Fruit fly (Drosophila melanogaster) whole organism, embryonic: ENCODE results near the gene CG42852.
A peak's percentile ranks its signal among the peaks of the same experiment; 100 is the strongest.

ENCODE experiments used
- Abd-B ChIP-seq: fragments of 200-800 bp; sonication (Bioruptor generic); optimal IDR thresholded peaks from 2 replicates; lab custom pipeline; 2018; ENCODE audit warnings: missing biosample characterization, mild to moderate bottlenecking, missing genetic modification characterization, moderate library complexity
- B-H1 ChIP-seq: fragments of 200-800 bp; sonication (Bioruptor generic); IDR thresholded peaks from 3 replicates; pipeline ENCODE4 v1.3.6; 2022; ENCODE audit warnings: missing biosample characterization, missing genetic modification characterization
- CG1024 ChIP-seq: fragments of 200-800 bp; sonication (Bioruptor generic); IDR thresholded peaks from 2 replicates; pipeline ENCODE4 v1.3.6; 2022; ENCODE audit warnings: missing biosample characterization, missing genetic modification characterization
- CG10654 ChIP-seq: fragments of 200-800 bp; sonication (Bioruptor generic); optimal IDR thresholded peaks from 2 replicates; lab custom pipeline; 2016; ENCODE audit warnings: missing biosample characterization, missing genetic modification characterization
- CG11456 ChIP-seq: fragments of 200-800 bp; sonication (Bioruptor generic); IDR thresholded peaks from 3 replicates; pipeline ENCODE4 v1.3.6; 2022; ENCODE audit warnings: missing biosample characterization, missing genetic modification characterization
- CG12104 ChIP-seq: fragments of 200-800 bp; sonication (Bioruptor generic); optimal IDR thresholded peaks from 3 replicates; lab custom pipeline; 2016; ENCODE audit warnings: missing biosample characterization, missing genetic modification characterization
- CG14860 ChIP-seq: fragments of 200-800 bp; sonication (Bioruptor generic); IDR thresholded peaks from 3 replicates; pipeline ENCODE4 v1.3.6; 2022; ENCODE audit warnings: missing biosample characterization, missing genetic modification characterization; ENCODE audit not compliant: partially characterized antibody
- CG17361 ChIP-seq: fragments of 200-800 bp; sonication (Bioruptor generic); IDR thresholded peaks from 3 replicates; pipeline ENCODE4 v1.3.6; 2022; ENCODE audit warnings: missing biosample characterization, missing genetic modification characterization
- CG17802 ChIP-seq: fragments of 200-800 bp; sonication (Bioruptor generic); optimal IDR thresholded peaks from 2 replicates; lab custom pipeline; 2018; ENCODE audit warnings: missing biosample characterization, mild to moderate bottlenecking, missing genetic modification characterization, moderate library complexity
- CG17912 ChIP-seq: fragments of 200-800 bp; sonication (Bioruptor generic); optimal IDR thresholded peaks from 2 replicates; lab custom pipeline; 2018; ENCODE audit warnings: missing biosample characterization, mild to moderate bottlenecking, missing genetic modification characterization
- CG30431 ChIP-seq: fragments of 200-800 bp; sonication (Bioruptor generic); optimal IDR thresholded peaks from 2 replicates; lab custom pipeline; 2017; ENCODE audit warnings: missing biosample characterization, missing genetic modification characterization
- CG31388 ChIP-seq: fragments of 200-800 bp; sonication (Bioruptor generic); optimal IDR thresholded peaks from 2 replicates; lab custom pipeline; 2016; ENCODE audit warnings: missing biosample characterization, missing genetic modification characterization
- CG3163 ChIP-seq: fragments of 200-800 bp; sonication (Bioruptor generic); optimal IDR thresholded peaks from 3 replicates; lab custom pipeline; 2016; ENCODE audit warnings: missing biosample characterization, missing genetic modification characterization
- CG4730 ChIP-seq: fragments of 200-800 bp; sonication (Bioruptor generic); IDR thresholded peaks from 2 replicates; pipeline ENCODE4 v1.3.6; 2022; ENCODE audit warnings: missing biosample characterization, missing genetic modification characterization
- CG4820 ChIP-seq: fragments of 200-800 bp; sonication (Bioruptor generic); optimal IDR thresholded peaks from 3 replicates; lab custom pipeline; 2016; ENCODE audit warnings: missing biosample characterization, missing genetic modification characterization
- CG6689 ChIP-seq: fragments of 200-800 bp; sonication (Bioruptor generic); IDR thresholded peaks from 2 replicates; pipeline ENCODE4 v1.3.6; 2022; ENCODE audit warnings: missing biosample characterization, missing genetic modification characterization
- CG7372 ChIP-seq: fragments of 200-800 bp; sonication (Bioruptor generic); IDR thresholded peaks from 2 replicates; pipeline ENCODE4 v1.3.6; 2022; ENCODE audit warnings: missing biosample characterization, missing genetic modification characterization
- CG7928 ChIP-seq: fragments of 200-800 bp; sonication (Bioruptor generic); optimal IDR thresholded peaks from 2 replicates; lab custom pipeline; 2017; ENCODE audit warnings: missing biosample characterization, mild to moderate bottlenecking, missing genetic modification characterization
- CG8388 ChIP-seq: fragments of 200-800 bp; sonication (Bioruptor generic); optimal IDR thresholded peaks from 2 replicates; lab custom pipeline; 2019; ENCODE audit warnings: missing biosample characterization, mild to moderate bottlenecking, missing genetic modification characterization, moderate library complexity
- CG8478 ChIP-seq: fragments of >200 bp; optimal IDR thresholded peaks from 2 replicates; lab custom pipeline; 2018
- CG8765 ChIP-seq: fragments of 200-800 bp; sonication (Bioruptor generic); IDR thresholded peaks from 2 replicates; pipeline ENCODE4 v1.3.6; 2022; ENCODE audit warnings: missing biosample characterization, missing genetic modification characterization
- E2f1 ChIP-seq: fragments of 200-800 bp; sonication (Bioruptor generic); IDR thresholded peaks from 2 replicates; pipeline ENCODE4 v1.3.6; 2022; ENCODE audit warnings: missing biosample characterization, missing genetic modification characterization
- Fer1 ChIP-seq: fragments of 200-800 bp; sonication (Bioruptor generic); optimal IDR thresholded peaks from 2 replicates; lab custom pipeline; 2017; ENCODE audit warnings: missing biosample characterization, mild to moderate bottlenecking, missing genetic modification characterization
- Fer3 ChIP-seq: fragments of 200-800 bp; sonication (Bioruptor generic); optimal IDR thresholded peaks from 2 replicates; lab custom pipeline; 2018; ENCODE audit warnings: missing biosample characterization, mild to moderate bottlenecking, missing genetic modification characterization, moderate library complexity
- HLH54F ChIP-seq: fragments of 200-800 bp; sonication (Bioruptor generic); optimal IDR thresholded peaks from 3 replicates; lab custom pipeline; 2016; ENCODE audit warnings: missing biosample characterization, missing genetic modification characterization
- HmgZ ChIP-seq: fragments of 200-800 bp; sonication (Bioruptor generic); optimal IDR thresholded peaks from 2 replicates; lab custom pipeline; 2018; ENCODE audit warnings: missing biosample characterization, mild to moderate bottlenecking, missing genetic modification characterization
- Mrtf ChIP-seq: fragments of 200-800 bp; sonication (Bioruptor generic); IDR thresholded peaks from 3 replicates; pipeline ENCODE4 v1.3.6; 2022; ENCODE audit warnings: missing biosample characterization, missing genetic modification characterization
- NK7.1 ChIP-seq: fragments of 200-800 bp; sonication (Bioruptor generic); optimal IDR thresholded peaks from 3 replicates; lab custom pipeline; 2016; ENCODE audit warnings: missing biosample characterization, missing genetic modification characterization
- Six4 ChIP-seq: fragments of 200-800 bp; sonication (Bioruptor generic); optimal IDR thresholded peaks from 2 replicates; lab custom pipeline; 2016; ENCODE audit warnings: missing biosample characterization, missing genetic modification characterization
- Sry-β ChIP-seq: fragments of 200-800 bp; sonication (Bioruptor generic); optimal IDR thresholded peaks from 2 replicates; lab custom pipeline; 2018; ENCODE audit warnings: missing biosample characterization, mild to moderate bottlenecking, missing genetic modification characterization, moderate library complexity
- Sry-δ ChIP-seq: fragments of 200-800 bp; sonication (Bioruptor generic); optimal IDR thresholded peaks from 2 replicates; lab custom pipeline; 2016; ENCODE audit warnings: missing biosample characterization, missing genetic modification characterization
- ap ChIP-seq: fragments of 200-800 bp; sonication (Bioruptor generic); IDR thresholded peaks from 2 replicates; pipeline ENCODE4 v1.3.6; 2022; ENCODE audit warnings: missing biosample characterization, missing genetic modification characterization
- bbx ChIP-seq: fragments of 200-800 bp; sonication (Bioruptor generic); IDR thresholded peaks from 2 replicates; pipeline ENCODE4 v1.3.6; 2022; ENCODE audit warnings: missing biosample characterization, missing genetic modification characterization; ENCODE audit not compliant: partially characterized antibody
- cas ChIP-seq: fragments of 200-800 bp; sonication (Bioruptor generic); IDR thresholded peaks from 2 replicates; pipeline ENCODE4 v1.3.6; 2022; ENCODE audit warnings: missing biosample characterization, missing genetic modification characterization
- crc ChIP-seq: fragments of 200-800 bp; sonication (Bioruptor generic); optimal IDR thresholded peaks from 2 replicates; lab custom pipeline; 2016; ENCODE audit warnings: missing biosample characterization, missing genetic modification characterization
- emc ChIP-seq: fragments of 200-800 bp; sonication (Bioruptor generic); optimal IDR thresholded peaks from 2 replicates; lab custom pipeline; 2016; ENCODE audit warnings: missing biosample characterization, missing genetic modification characterization
- gem ChIP-seq: fragments of 200-800 bp; sonication (Bioruptor generic); optimal IDR thresholded peaks from 2 replicates; lab custom pipeline; 2019; ENCODE audit warnings: missing biosample characterization, mild to moderate bottlenecking, missing genetic modification characterization, moderate library complexity
- hkb ChIP-seq, 2 experiments: fragments of 200-800 bp in 1 of 2; fragments of >200 bp in 1 of 2; sonication (Bioruptor generic) in 1 of 2; IDR thresholded peaks in 1 of 2; optimal IDR thresholded peaks in 1 of 2; 2 replicates each; pipeline versions ENCODE4 v1.3.6 to Lab custom; 2017 to 2022; ENCODE audit warnings: missing biosample characterization in 1 of 2, missing genetic modification characterization in 1 of 2
- hth ChIP-seq: fragments of >200 bp; optimal IDR thresholded peaks from 2 replicates; lab custom pipeline; 2017; ENCODE audit warnings: inconsistent platforms
- lola ChIP-seq, 3 experiments: fragments of >200 bp in 2 of 3; fragments of 200-800 bp in 1 of 3; sonication (Bioruptor generic) in 1 of 3; optimal IDR thresholded peaks; 2 replicates each; lab custom pipeline; 2017 to 2019; ENCODE audit warnings: missing biosample characterization in 3 of 3, missing genetic modification characterization in 3 of 3, mild to moderate bottlenecking in 1 of 3, moderate library complexity in 1 of 3
- nau ChIP-seq: fragments of 200-800 bp; sonication (Bioruptor generic); optimal IDR thresholded peaks from 3 replicates; lab custom pipeline; 2017; ENCODE audit warnings: missing biosample characterization, mild to moderate bottlenecking, missing genetic modification characterization, missing genetic modification reagents
- otp ChIP-seq: fragments of 200-800 bp; sonication (Bioruptor generic); IDR thresholded peaks from 3 replicates; pipeline ENCODE4, ENCODE4 v1.3.6; 2022; ENCODE audit warnings: missing biosample characterization, missing genetic modification characterization
- prd ChIP-seq, 3 experiments: fragments of >200 bp in 2 of 3; fragments of 200-800 bp in 1 of 3; sonication (Bioruptor generic) in 1 of 3; optimal IDR thresholded peaks in 2 of 3; IDR thresholded peaks in 1 of 3; 2 replicates in 2 of 3; 3 replicates in 1 of 3; pipeline versions ENCODE4 v1.3.6 to Lab custom; 2017 to 2022; ENCODE audit warnings: missing biosample characterization in 1 of 3, missing genetic modification characterization in 1 of 3
- sens-2 ChIP-seq: fragments of 200-800 bp; sonication (Bioruptor generic); IDR thresholded peaks from 2 replicates; pipeline ENCODE4 v1.3.6; 2022; ENCODE audit warnings: missing biosample characterization, missing genetic modification characterization
- sima ChIP-seq: fragments of 200-800 bp; sonication (Bioruptor generic); optimal IDR thresholded peaks from 2 replicates; lab custom pipeline; 2016; ENCODE audit warnings: missing biosample characterization, missing genetic modification characterization
- sqz ChIP-seq: fragments of 200-800 bp; sonication (Bioruptor generic); optimal IDR thresholded peaks from 3 replicates; lab custom pipeline; 2018; ENCODE audit warnings: missing biosample characterization, mild to moderate bottlenecking, missing genetic modification characterization
- tna ChIP-seq: fragments of 200-800 bp; sonication (Bioruptor generic); IDR thresholded peaks from 2 replicates; pipeline ENCODE4 v1.3.6; 2022; ENCODE audit warnings: missing biosample characterization, missing genetic modification characterization; ENCODE audit not compliant: partially characterized antibody
- zen ChIP-seq: fragments of 200-800 bp; sonication (Bioruptor generic); optimal IDR thresholded peaks from 3 replicates; lab custom pipeline; 2018; ENCODE audit warnings: missing biosample characterization, mild to moderate bottlenecking, missing genetic modification characterization, moderate library complexity
- zen2 ChIP-seq: fragments of 200-800 bp; sonication (Bioruptor generic); IDR thresholded peaks from 3 replicates; pipeline ENCODE4 v1.3.6; 2022; ENCODE audit warnings: missing biosample characterization, missing genetic modification characterization; ENCODE audit not compliant: partially characterized antibody

Gene CG42852

dm6 chr3L:16768001-16768652 is 12.8 kb downstream of the CG42852 start (continued):
- 0 out of 3 replicates have a peak, but pooled peaks have one; percentile 43 for TF ChIP-seq Mrtf (GFP tag; lab: Robert Waterston, UW)
- TF ChIP-seq crc, result no peak
- TF ChIP-seq emc, result no peak
- no peak for TF ChIP-seq CG1024
- TF ChIP-seq ap (GFP tag; lab: Robert Waterston, UW), result 0 out of 2 replicates have a peak, but pooled peaks have one; percentile 24
- TF ChIP-seq CG17802, result no peak
- peak; percentile 15 for TF ChIP-seq CG30431 (GFP tag; lab: Kevin White, UChicago)
- no peak for TF ChIP-seq HLH54F (GFP tag; lab: Kevin White, UChicago)
- no peak for TF ChIP-seq CG12104 (GFP tag; lab: Kevin White, UChicago)
- TF ChIP-seq otp (GFP tag; lab: Robert Waterston, UW), result 0 out of 3 replicates have a peak, but pooled peaks have one; percentile 54
- TF ChIP-seq lola (GFP tag; optimal IDR thresholded peaks at IDR 0.05; lab: Kevin White, UChicago), result peak in 1 of 3 experiments; percentile 44
- 0 out of 3 replicates have a peak, but pooled peaks have one; percentile 37 for TF ChIP-seq CG17361 (GFP tag; lab: Robert Waterston, UW)
- peak; percentile 26 for TF ChIP-seq CG10654 (GFP tag; lab: Kevin White, UChicago)
- TF ChIP-seq sima (GFP tag; lab: Kevin White, UChicago), result no peak
- TF ChIP-seq Six4, result no peak
- TF ChIP-seq CG8478 (lab: Kevin White, UChicago), result no peak
- TF ChIP-seq CG8765, result no peak
- no peak for TF ChIP-seq E2f1 (GFP tag; lab: Robert Waterston, UW)
- no peak for TF ChIP-seq hkb (optimal IDR thresholded peaks at IDR 0.05; lab: Kevin White, UChicago)
- TF ChIP-seq hkb (GFP tag; IDR thresholded peaks at IDR 0.05; lab: Robert Waterston, UW), result 0 out of 2 replicates have a peak, but pooled peaks have one; percentile 28
- no peak for TF ChIP-seq bbx (GFP tag; lab: Robert Waterston, UW)
- peak; percentile 74 for TF ChIP-seq zen (tag; lab: Kevin White, UChicago)
- TF ChIP-seq gem (tag; lab: Kevin White, UChicago), result peak; percentile 68
- peak; percentile 25 for TF ChIP-seq CG4820 (GFP tag; lab: Kevin White, UChicago)
- TF ChIP-seq zen2 (GFP tag; lab: Robert Waterston, UW), result no peak
- peak; percentile 36; the same call in 1 of the 2 replicates for TF ChIP-seq CG4730
- TF ChIP-seq sens-2 (GFP tag; lab: Robert Waterston, UW), result no peak
- TF ChIP-seq CG31388 (GFP tag; lab: Kevin White, UChicago), result no peak
- no peak for TF ChIP-seq Fer3 (tag; lab: Kevin White, UChicago)
- peak; percentile 53; the same call in 2 of the 3 replicates for TF ChIP-seq CG14860 (GFP tag; lab: Robert Waterston, UW)
- TF ChIP-seq tna (GFP tag; lab: Robert Waterston, UW), result peak; percentile 24; the same call in 1 of the 2 replicates
- TF ChIP-seq CG6689, result peak; percentile 66
- peak; percentile 22 for TF ChIP-seq NK7.1 (GFP tag; lab: Kevin White, UChicago)
- no peak for TF ChIP-seq CG17912
- peak; percentile 53 for TF ChIP-seq CG8388 (GFP tag; lab: Kevin White, UChicago)
- TF ChIP-seq CG3163, result no peak
- TF ChIP-seq hth (lab: Kevin White, UChicago), result peak; percentile 84
- TF ChIP-seq Sry-δ (GFP tag; lab: Kevin White, UChicago), result no peak
- no peak for TF ChIP-seq prd (optimal IDR thresholded peaks at IDR 0.05; lab: Kevin White, UChicago)
- peak; percentile 77 for TF ChIP-seq prd (GFP tag; IDR thresholded peaks at IDR 0.05; lab: Robert Waterston, UW)
- no peak for TF ChIP-seq CG7372 (GFP tag; lab: Robert Waterston, UW)
- TF ChIP-seq Fer1 (GFP tag; lab: Kevin White, UChicago), result no peak
- no peak for TF ChIP-seq CG7928 (GFP tag; lab: Kevin White, UChicago)
- TF ChIP-seq sqz (GFP tag; lab: Kevin White, UChicago), result no peak
- peak; percentile 22 for TF ChIP-seq Abd-B (GFP tag; lab: Kevin White, UChicago)
- no peak for TF ChIP-seq nau (GFP tag; lab: Kevin White, UChicago)
- TF ChIP-seq Sry-β (GFP tag; lab: Kevin White, UChicago), result no peak
- 0 out of 3 replicates have a peak, but pooled peaks have one; percentile 32 for TF ChIP-seq CG11456 (GFP tag; lab: Robert Waterston, UW)
- TF ChIP-seq HmgZ (tag; lab: Kevin White, UChicago), result no peak
- peak; percentile 35; the same call in 2 of the 3 replicates for TF ChIP-seq B-H1 (GFP tag; lab: Robert Waterston, UW)
- no peak for TF ChIP-seq cas (GFP tag; lab: Robert Waterston, UW)
